Fruit fly (Drosophila melanogaster) whole organism, prepupa: Measurements from ENCODE around the gene CG13449.

Experiments
- Blimp-1 ChIP-seq: fragments of 200-800 bp; sonication (Bioruptor generic); optimal IDR thresholded peaks from 3 replicates; lab custom pipeline; 2017; ENCODE audit warnings: missing biosample characterization, missing genetic modification characterization, mild to moderate bottlenecking, moderate library complexity, missing genetic modification reagents
- CG10669 ChIP-seq: fragments of 200-800 bp; sonication (Bioruptor generic); optimal IDR thresholded peaks from 3 replicates; lab custom pipeline; 2018; ENCODE audit warnings: missing biosample characterization, mild to moderate bottlenecking, missing genetic modification characterization, moderate library complexity
- CG11294 ChIP-seq: fragments of 200-800 bp; sonication (Bioruptor generic); IDR thresholded peaks from 2 replicates; pipeline ENCODE4 v1.3.6; 2022; ENCODE audit warnings: missing biosample characterization, missing genetic modification characterization
- CG11902 ChIP-seq: fragments of 200-800 bp; sonication (Bioruptor generic); optimal IDR thresholded peaks from 3 replicates; lab custom pipeline; 2016; ENCODE audit warnings: missing biosample characterization, missing genetic modification characterization
- CG15336 ChIP-seq: fragments of 200-800 bp; sonication (Bioruptor generic); IDR thresholded peaks from 2 replicates; pipeline ENCODE4 v1.3.6; 2022; ENCODE audit warnings: missing biosample characterization, missing genetic modification characterization
- CG3032 ChIP-seq: fragments of 200-800 bp; optimal IDR thresholded peaks from 2 replicates; lab custom pipeline; 2019; ENCODE audit warnings: missing biosample characterization, mild to moderate bottlenecking, missing genetic modification characterization, moderate library complexity
- CG31627 ChIP-seq: fragments of 200-800 bp; sonication (Bioruptor generic); optimal IDR thresholded peaks from 3 replicates; lab custom pipeline; 2016; ENCODE audit warnings: missing biosample characterization, missing genetic modification characterization
- CG32006 ChIP-seq: fragments of 200-800 bp; sonication (Bioruptor generic); optimal IDR thresholded peaks from 3 replicates; lab custom pipeline; 2017; ENCODE audit warnings: missing biosample characterization, mild to moderate bottlenecking, missing genetic modification characterization
- CG34406 ChIP-seq: fragments of 200-800 bp; sonication (Bioruptor generic); optimal IDR thresholded peaks from 3 replicates; lab custom pipeline; 2016; ENCODE audit warnings: missing biosample characterization, missing genetic modification characterization
- CG3919 ChIP-seq: fragments of 200-800 bp; sonication (Bioruptor generic); optimal IDR thresholded peaks from 3 replicates; lab custom pipeline; 2016; ENCODE audit warnings: missing biosample characterization, missing genetic modification characterization
- CG6276 ChIP-seq: fragments of 200-800 bp; sonication (Bioruptor generic); optimal IDR thresholded peaks from 2 replicates; lab custom pipeline; 2017; ENCODE audit warnings: missing biosample characterization, mild to moderate bottlenecking, missing genetic modification characterization
- CG6808 ChIP-seq: fragments of 200-800 bp; sonication (Bioruptor generic); optimal IDR thresholded peaks from 3 replicates; lab custom pipeline; 2017; ENCODE audit warnings: missing biosample characterization, missing genetic modification characterization, mild to moderate bottlenecking, moderate library complexity, missing genetic modification reagents
- CG6854 ChIP-seq: fragments of 200-800 bp; sonication (Bioruptor generic); optimal IDR thresholded peaks from 2 replicates; lab custom pipeline; 2017; ENCODE audit warnings: missing biosample characterization, mild to moderate bottlenecking, missing genetic modification characterization
- CG7368 ChIP-seq: fragments of 200-800 bp; sonication (Bioruptor generic); optimal IDR thresholded peaks from 3 replicates; lab custom pipeline; 2016; ENCODE audit warnings: missing biosample characterization, missing genetic modification characterization
- CG8319 ChIP-seq: fragments of 200-800 bp; sonication (Bioruptor generic); optimal IDR thresholded peaks from 3 replicates; lab custom pipeline; 2016; ENCODE audit warnings: missing biosample characterization, missing genetic modification characterization
- CG9139 ChIP-seq: fragments of 200-800 bp; sonication (Bioruptor generic); optimal IDR thresholded peaks from 3 replicates; lab custom pipeline; 2017; ENCODE audit warnings: missing biosample characterization, mild to moderate bottlenecking, missing genetic modification characterization
- Eip75B ChIP-seq: fragments of 200-800 bp; sonication (Bioruptor generic); optimal IDR thresholded peaks from 3 replicates; lab custom pipeline; 2016; ENCODE audit warnings: missing biosample characterization, missing genetic modification characterization
- Eip93F ChIP-seq: fragments of 200-800 bp; sonication (Bioruptor generic); optimal IDR thresholded peaks from 2 replicates; lab custom pipeline; 2016; ENCODE audit warnings: missing biosample characterization, mild to moderate bottlenecking, missing genetic modification characterization
- Ets21C ChIP-seq: fragments of 200-800 bp; sonication (Bioruptor generic); optimal IDR thresholded peaks from 3 replicates; lab custom pipeline; 2016; ENCODE audit warnings: missing biosample characterization, missing genetic modification characterization
- Ets96B ChIP-seq: fragments of 200-800 bp; optimal IDR thresholded peaks from 2 replicates; lab custom pipeline; 2019; ENCODE audit warnings: missing biosample characterization, mild to moderate bottlenecking, missing genetic modification characterization, moderate library complexity
- Gug ChIP-seq: fragments of 200-800 bp; sonication (Bioruptor generic); IDR thresholded peaks from 2 replicates; pipeline ENCODE4 v1.3.6; 2022; ENCODE audit warnings: missing biosample characterization, missing genetic modification characterization
- Hr39 ChIP-seq: fragments of 200-800 bp; sonication (Bioruptor generic); optimal IDR thresholded peaks from 2 replicates; lab custom pipeline; 2016; ENCODE audit warnings: missing biosample characterization, missing genetic modification characterization
- Lpt ChIP-seq: fragments of 200-800 bp; sonication (Bioruptor generic); optimal IDR thresholded peaks from 3 replicates; lab custom pipeline; 2016; ENCODE audit warnings: missing biosample characterization, missing genetic modification characterization
- Met ChIP-seq: fragments of 200-800 bp; sonication (Bioruptor generic); optimal IDR thresholded peaks from 3 replicates; lab custom pipeline; 2016; ENCODE audit warnings: missing biosample characterization, missing genetic modification characterization
- OdsH ChIP-seq: fragments of 200-800 bp; sonication (Bioruptor generic); optimal IDR thresholded peaks from 3 replicates; lab custom pipeline; 2016; ENCODE audit warnings: missing biosample characterization, missing genetic modification characterization
- Smox ChIP-seq: fragments of 200-800 bp; sonication (Bioruptor generic); optimal IDR thresholded peaks from 3 replicates; lab custom pipeline; 2016; ENCODE audit warnings: missing biosample characterization, missing genetic modification characterization
- Sox102F ChIP-seq: fragments of 200-800 bp; sonication (Bioruptor generic); optimal IDR thresholded peaks from 2 replicates; lab custom pipeline; 2016; ENCODE audit warnings: missing biosample characterization, mild to moderate bottlenecking, missing genetic modification characterization
- Sox14 ChIP-seq: fragments of 200-800 bp; sonication (Bioruptor generic); optimal IDR thresholded peaks from 3 replicates; lab custom pipeline; 2016; ENCODE audit warnings: missing biosample characterization, missing genetic modification characterization
- Sox15 ChIP-seq: fragments of 200-800 bp; sonication (Bioruptor generic); optimal IDR thresholded peaks from 3 replicates; lab custom pipeline; 2016; ENCODE audit warnings: missing biosample characterization, missing genetic modification characterization
- achi ChIP-seq: fragments of 200-800 bp; sonication (Bioruptor generic); optimal IDR thresholded peaks from 3 replicates; lab custom pipeline; 2016; ENCODE audit warnings: missing biosample characterization, missing genetic modification characterization
- cyc ChIP-seq: fragments of 200-800 bp; sonication (Bioruptor generic); optimal IDR thresholded peaks from 3 replicates; lab custom pipeline; 2016; ENCODE audit warnings: missing biosample characterization, missing genetic modification characterization
- dac ChIP-seq: fragments of 200-800 bp; sonication (Bioruptor generic); optimal IDR thresholded peaks from 2 replicates; lab custom pipeline; 2017; ENCODE audit warnings: missing biosample characterization, mild to moderate bottlenecking, missing genetic modification characterization
- dsx ChIP-seq: fragments of 200-800 bp; optimal IDR thresholded peaks from 3 replicates; lab custom pipeline; 2019; ENCODE audit warnings: missing biosample characterization, mild to moderate bottlenecking, missing genetic modification characterization, moderate library complexity; ENCODE audit not compliant: poor library complexity, severe bottlenecking
- eg ChIP-seq: fragments of 200-800 bp; sonication (Bioruptor generic); IDR thresholded peaks from 3 replicates; pipeline ENCODE4 v1.3.6; 2022; ENCODE audit warnings: missing biosample characterization, missing genetic modification characterization
- fd59A ChIP-seq: fragments of 200-800 bp; sonication (Bioruptor generic); optimal IDR thresholded peaks from 2 replicates; lab custom pipeline; 2017; ENCODE audit warnings: missing biosample characterization, mild to moderate bottlenecking, missing genetic modification characterization, missing genetic modification reagents
- lz ChIP-seq: fragments of 200-800 bp; sonication (Bioruptor generic); optimal IDR thresholded peaks from 3 replicates; lab custom pipeline; 2016; ENCODE audit warnings: missing biosample characterization, missing genetic modification characterization
- net ChIP-seq: fragments of 200-800 bp; sonication (Bioruptor generic); optimal IDR thresholded peaks from 3 replicates; lab custom pipeline; 2016; ENCODE audit warnings: missing biosample characterization, missing genetic modification characterization
- pdm3 ChIP-seq: fragments of 200-800 bp; sonication (Bioruptor generic); optimal IDR thresholded peaks from 3 replicates; lab custom pipeline; 2016; ENCODE audit warnings: missing biosample characterization, missing genetic modification characterization
- salr ChIP-seq, 2 experiments: fragments of 200-800 bp; sonication (Bioruptor generic); optimal IDR thresholded peaks; 3 replicates each; lab custom pipeline; 2016 to 2018; ENCODE audit warnings: missing biosample characterization in 2 of 2, missing genetic modification characterization in 2 of 2, mild to moderate bottlenecking in 1 of 2
- spab ChIP-seq: fragments of 200-800 bp; sonication (Bioruptor generic); optimal IDR thresholded peaks from 2 replicates; lab custom pipeline; 2017; ENCODE audit warnings: missing biosample characterization, mild to moderate bottlenecking, missing genetic modification characterization, missing genetic modification reagents
- ss ChIP-seq, 2 experiments: fragments of 200-800 bp; sonication (Bioruptor generic); optimal IDR thresholded peaks; 2 replicates in 1 of 2; 3 replicates in 1 of 2; lab custom pipeline; 2017 to 2018; ENCODE audit warnings: mild to moderate bottlenecking in 2 of 2, missing biosample characterization in 2 of 2, missing genetic modification characterization in 2 of 2, moderate library complexity in 1 of 2
- svp ChIP-seq: fragments of 200-800 bp; sonication (Bioruptor generic); peaks from one replicate; lab custom pipeline; 2016; ENCODE audit warnings: missing biosample characterization, missing genetic modification characterization
- vri ChIP-seq: fragments of 200-800 bp; sonication (Bioruptor generic); optimal IDR thresholded peaks from 3 replicates; lab custom pipeline; 2016; ENCODE audit warnings: missing biosample characterization, mild to moderate bottlenecking, missing genetic modification characterization

The CG13449 gene

dm6 chr3L:15624944-15625610 lies 12.4 kb upstream of the CG13449 start:
- TF ChIP-seq Sox15 (GFP tag; lab: Kevin White, UChicago) (no peak), svp (GFP tag; lab: Kevin White, UChicago) (peak; percentile 59), Gug (GFP tag; lab: Robert Waterston, UW) (no peak), Met (GFP tag; lab: Kevin White, UChicago) (no peak), dac (GFP tag; lab: Kevin White, UChicago) (no peak), Ets96B (tag; lab: Kevin White, UChicago) (no peak), CG15336 (peak; percentile 41; the same call in 1 of the 2 replicates), eg (GFP tag; lab: Robert Waterston, UW) (peak; percentile 16; the same call in 1 of the 3 replicates)
- TF ChIP-seq, all 60 proteins: peak for 3

DNA sequence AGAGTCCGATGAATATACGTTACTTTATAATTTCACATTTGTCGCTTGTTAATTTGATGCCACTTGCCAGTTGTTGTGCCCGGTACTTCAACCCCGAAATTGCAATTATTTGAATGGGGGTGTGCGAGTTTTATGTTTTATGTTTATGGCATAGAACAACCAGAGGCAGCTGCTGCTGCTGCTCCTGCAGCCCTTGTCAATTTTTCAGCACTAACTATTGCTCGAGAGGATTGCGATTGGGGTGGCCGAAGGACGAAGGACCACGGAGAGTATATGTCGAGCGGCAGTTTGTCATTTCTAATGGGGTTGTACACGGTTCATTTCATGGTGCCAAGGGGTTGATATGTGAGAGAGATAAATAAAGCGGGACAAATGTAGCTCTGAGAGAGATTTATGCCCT lies 11.5 kb upstream of the CG13449 start:
- no peak for TF ChIP-seq CG3032 (tag; lab: Kevin White, UChicago)
- TF ChIP-seq Sox102F (GFP tag; lab: Kevin White, UChicago): no peak
- TF ChIP-seq CG6808 (GFP tag; lab: Kevin White, UChicago): no peak
- no peak for TF ChIP-seq CG7368 (GFP tag; lab: Kevin White, UChicago)
- peak; percentile 13 for TF ChIP-seq svp (GFP tag; lab: Kevin White, UChicago)
- no peak for TF ChIP-seq CG11902 (GFP tag; lab: Kevin White, UChicago)

DNA sequence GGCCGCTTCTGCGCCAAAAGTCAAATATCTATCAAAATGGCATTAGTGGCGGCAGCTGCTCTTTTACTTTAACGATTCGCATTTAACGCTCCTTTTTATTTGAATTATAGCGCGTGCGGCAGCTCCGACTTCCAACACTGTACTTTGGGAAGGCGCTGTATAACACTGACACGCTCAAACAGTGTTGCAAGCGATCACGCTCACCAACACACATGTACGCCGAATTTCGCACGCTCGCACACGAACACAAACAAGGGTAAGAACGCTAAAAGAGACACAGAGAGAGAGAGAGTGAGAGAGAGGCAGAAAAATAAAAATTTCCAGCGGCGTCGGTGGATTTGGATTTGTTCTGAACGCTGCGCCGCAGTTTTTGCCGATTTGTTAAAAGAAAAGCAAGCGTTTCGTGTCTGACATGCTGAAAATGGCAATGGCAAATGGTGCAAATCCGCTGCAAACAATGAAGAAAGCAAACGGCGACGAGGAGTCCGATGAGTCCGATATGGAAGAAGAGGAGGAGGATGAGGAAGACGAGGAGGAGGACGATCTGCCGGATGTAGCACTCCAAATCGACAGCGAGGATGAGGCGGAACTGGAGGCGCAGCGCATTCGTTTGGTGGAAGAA lies 7.1 kb upstream of the CG13449 start, which contains the start of gene Phs:
TSS of gene Phs (plus strand) at position 276 of the 622 bp plus-strand sequence.
- TF ChIP-seq vri (GFP tag; lab: Kevin White, UChicago) (peak; percentile 81), Eip75B (GFP tag; lab: Kevin White, UChicago) (peak; percentile 70), CG31627 (peak; percentile 88), spab (GFP tag; lab: Kevin White, UChicago) (peak; percentile 15), eg (GFP tag; lab: Robert Waterston, UW) (peak; percentile 69), Eip93F (no peak), CG3032 (tag; lab: Kevin White, UChicago) (peak; percentile 42), salr (GFP tag; optimal IDR thresholded peaks at IDR 0.05; lab: Kevin White, UChicago) (peak; percentile 6 to 51), dac (GFP tag; lab: Kevin White, UChicago) (peak; percentile 41), CG11294 (peak; percentile 32; the same call in 1 of the 2 replicates), Blimp-1 (GFP tag; lab: Kevin White, UChicago) (peak; percentile 50), Hr39 (GFP tag; lab: Kevin White, UChicago) (peak; percentile 77), Lpt (GFP tag; lab: Kevin White, UChicago) (no peak), CG8319 (peak; percentile 59), cyc (GFP tag; lab: Kevin White, UChicago) (peak; percentile 87), dsx (GFP tag; lab: Kevin White, UChicago) (peak; percentile 72), CG6854 (GFP tag; lab: Kevin White, UChicago) (peak; percentile 45), Ets96B (tag; lab: Kevin White, UChicago) (peak; percentile 26), lz (GFP tag; lab: Kevin White, UChicago) (peak; percentile 86), achi (GFP tag; lab: Kevin White, UChicago) (peak; percentile 68), pdm3 (peak; percentile 74), CG9139 (GFP tag; lab: Kevin White, UChicago) (peak; percentile 16), Sox15 (GFP tag; lab: Kevin White, UChicago) (peak; percentile 51), Smox (GFP tag; lab: Kevin White, UChicago) (peak; percentile 58), Sox14 (GFP tag; lab: Kevin White, UChicago) (peak; percentile 86), CG10669 (peak; percentile 65), CG6276 (no peak), CG11902 (GFP tag; lab: Kevin White, UChicago) (peak; percentile 63), ss (GFP tag; optimal IDR thresholded peaks at IDR 0.05; lab: Kevin White, UChicago) (peak; percentile 34 to 64), Gug (GFP tag; lab: Robert Waterston, UW) (peak; percentile 33; the same call in 1 of the 2 replicates), CG32006 (peak; percentile 59), svp (GFP tag; lab: Kevin White, UChicago) (peak; percentile 85), Sox102F (GFP tag; lab: Kevin White, UChicago) (peak; percentile 71), net (GFP tag; lab: Kevin White, UChicago) (peak; percentile 66), Ets21C (GFP tag; lab: Kevin White, UChicago) (peak; percentile 63), CG34406 (GFP tag; lab: Kevin White, UChicago) (peak; percentile 0), CG3919 (GFP tag; lab: Kevin White, UChicago) (peak; percentile 90), OdsH (GFP tag; lab: Kevin White, UChicago) (peak; percentile 72), fd59A (GFP tag; lab: Kevin White, UChicago) (peak; percentile 32)
